Worm (Caenorhabditis elegans) whole organism, L2 larva: ENCODE measurements around the gene R05G9.1.
A peak's percentile ranks its signal among the peaks of the same experiment; 100 is the strongest.

Experiments
- C34F6.9 ChIP-seq: fragments of 150-350 bp; optimal IDR thresholded peaks from 2 replicates; lab custom pipeline; 2014; ENCODE audit warnings: missing biosample characterization, missing genetic modification characterization
- F13H6.1 ChIP-seq: sonication (generic microtip); optimal IDR thresholded peaks from 2 replicates; lab custom pipeline; 2016; ENCODE audit warnings: missing genetic modification characterization, missing compliant biosample characterization
- R02D3.7 ChIP-seq: fragments of 150-350 bp; optimal IDR thresholded peaks from 2 replicates; lab custom pipeline; 2014; ENCODE audit warnings: missing biosample characterization, missing genetic modification characterization
- Y55F3AM.14 ChIP-seq: fragments of 200-800 bp; sonication (Bioruptor generic); optimal IDR thresholded peaks from 2 replicates; lab custom pipeline; 2018; ENCODE audit warnings: mild to moderate bottlenecking, missing genetic modification characterization, missing compliant biosample characterization
- ZK546.5 ChIP-seq: sonication (generic microtip); optimal IDR thresholded peaks from 2 replicates; lab custom pipeline; 2017; ENCODE audit warnings: missing biosample characterization, missing genetic modification characterization
- alr-1 ChIP-seq: fragments of 150-350 bp; optimal IDR thresholded peaks from 2 replicates; lab custom pipeline; 2014; ENCODE audit warnings: missing biosample characterization, missing genetic modification characterization
- aly-2 ChIP-seq: fragments of 150-350 bp; optimal IDR thresholded peaks from 2 replicates; lab custom pipeline; 2014; ENCODE audit warnings: missing biosample characterization, missing genetic modification characterization
- ama-1 ChIP-seq: fragments of 150-350 bp; optimal IDR thresholded peaks from 2 replicates; lab custom pipeline; 2018; ENCODE audit warnings: inconsistent platforms
- blmp-1 ChIP-seq: sonication (generic microtip); optimal IDR thresholded peaks from 2 replicates; lab custom pipeline; 2017; ENCODE audit warnings: missing genetic modification characterization, mild to moderate bottlenecking, missing compliant biosample characterization, antibody characterized with exemption, moderate library complexity; ENCODE audit not compliant: insufficient read depth
- ceh-16 ChIP-seq: fragments of 150-350 bp; optimal IDR thresholded peaks from 2 replicates; lab custom pipeline; 2014; ENCODE audit warnings: missing biosample characterization, missing genetic modification characterization
- ceh-82 ChIP-seq: fragments of 150-350 bp; optimal IDR thresholded peaks from 2 replicates; lab custom pipeline; 2014; ENCODE audit warnings: missing biosample characterization, missing genetic modification characterization
- crh-2 ChIP-seq: sonication (generic microtip); optimal IDR thresholded peaks from 2 replicates; lab custom pipeline; 2017; ENCODE audit warnings: missing biosample characterization, missing genetic modification characterization
- dmd-4 ChIP-seq: sonication (generic microtip); optimal IDR thresholded peaks from 2 replicates; lab custom pipeline; 2017; ENCODE audit warnings: missing biosample characterization, missing genetic modification characterization
- egl-27 ChIP-seq: sonication (generic microtip); optimal IDR thresholded peaks from 3 replicates; lab custom pipeline; 2017; ENCODE audit warnings: missing biosample characterization, missing genetic modification reagents, missing genetic modification characterization
- elt-1 ChIP-seq: fragments of 150-350 bp; optimal IDR thresholded peaks from 2 replicates; lab custom pipeline; 2014; ENCODE audit warnings: missing biosample characterization, missing genetic modification characterization
- elt-3 ChIP-seq: sonication (generic microtip); optimal IDR thresholded peaks from 2 replicates; lab custom pipeline; 2017; ENCODE audit warnings: missing biosample characterization, missing genetic modification characterization
- fos-1 ChIP-seq: fragments of 150-350 bp; optimal IDR thresholded peaks from 2 replicates; lab custom pipeline; 2014; ENCODE audit warnings: missing biosample characterization, missing genetic modification characterization
- gmeb-1 ChIP-seq: fragments of 150-350 bp; optimal IDR thresholded peaks from 2 replicates; lab custom pipeline; 2014; ENCODE audit warnings: missing biosample characterization, missing genetic modification characterization
- lin-11 ChIP-seq: fragments of 150-350 bp; sonication (generic microtip); optimal IDR thresholded peaks from 2 replicates; lab custom pipeline; 2014; ENCODE audit warnings: missing biosample characterization, missing genetic modification characterization, inconsistent platforms, mixed read lengths
- lin-13 ChIP-seq: fragments of 150-350 bp; optimal IDR thresholded peaks from 2 replicates; lab custom pipeline; 2014; ENCODE audit warnings: missing biosample characterization, missing genetic modification reagents, missing genetic modification characterization
- lin-39 ChIP-seq: fragments of 150-350 bp; optimal IDR thresholded peaks from 2 replicates; lab custom pipeline; 2014; ENCODE audit warnings: missing biosample characterization, missing genetic modification reagents, missing genetic modification characterization
- lsy-2 ChIP-seq, 2 experiments: fragments of 150-350 bp in 1 of 2; sonication (generic microtip) in 1 of 2; optimal IDR thresholded peaks; 2 replicates each; lab custom pipeline; 2014 to 2017; ENCODE audit warnings: missing biosample characterization in 2 of 2, missing genetic modification characterization in 2 of 2
- mab-5 ChIP-seq: fragments of 150-350 bp; optimal IDR thresholded peaks from 2 replicates; lab custom pipeline; 2014; ENCODE audit warnings: missing biosample characterization, missing genetic modification characterization
- mbf-1 ChIP-seq: sonication (generic microtip); optimal IDR thresholded peaks from 2 replicates; lab custom pipeline; 2017; ENCODE audit warnings: missing biosample characterization, missing genetic modification characterization
- mdl-1 ChIP-seq, 2 experiments: fragments of 150-350 bp in 1 of 2; sonication (generic microtip) in 1 of 2; optimal IDR thresholded peaks; 2 replicates each; lab custom pipeline; 2017; ENCODE audit warnings: missing biosample characterization in 2 of 2, missing genetic modification characterization in 2 of 2
- nhr-10 ChIP-seq: sonication (generic microtip); optimal IDR thresholded peaks from 2 replicates; lab custom pipeline; 2017; ENCODE audit warnings: missing biosample characterization, missing genetic modification characterization
- nhr-11 ChIP-seq: fragments of 150-350 bp; optimal IDR thresholded peaks from 2 replicates; lab custom pipeline; 2014; ENCODE audit warnings: missing biosample characterization, missing genetic modification characterization
- nhr-12 ChIP-seq: fragments of 150-350 bp; optimal IDR thresholded peaks from 2 replicates; lab custom pipeline; 2014; ENCODE audit warnings: missing biosample characterization, missing genetic modification characterization
- nhr-129 ChIP-seq: fragments of 150-350 bp; optimal IDR thresholded peaks from 2 replicates; lab custom pipeline; 2014; ENCODE audit warnings: missing biosample characterization, missing genetic modification characterization
- nhr-21 ChIP-seq: fragments of 150-350 bp; optimal IDR thresholded peaks from 2 replicates; lab custom pipeline; 2014; ENCODE audit warnings: missing biosample characterization, missing genetic modification characterization
- nhr-23 ChIP-seq: fragments of 150-350 bp; optimal IDR thresholded peaks from 2 replicates; lab custom pipeline; 2014; ENCODE audit warnings: missing biosample characterization, missing genetic modification reagents, missing genetic modification characterization
- nhr-237 ChIP-seq: fragments of 150-350 bp; optimal IDR thresholded peaks from 2 replicates; lab custom pipeline; 2014; ENCODE audit warnings: missing biosample characterization, missing genetic modification characterization
- nhr-25 ChIP-seq: fragments of 150-350 bp; sonication (generic microtip); optimal IDR thresholded peaks from 3 replicates; lab custom pipeline; 2014; ENCODE audit warnings: missing biosample characterization, missing genetic modification characterization
- nhr-6 ChIP-seq: fragments of 150-350 bp; optimal IDR thresholded peaks from 2 replicates; lab custom pipeline; 2014; ENCODE audit warnings: missing biosample characterization, missing genetic modification characterization
- nhr-77 ChIP-seq: fragments of 150-350 bp; optimal IDR thresholded peaks from 2 replicates; lab custom pipeline; 2014; ENCODE audit warnings: missing biosample characterization, missing genetic modification characterization
- peb-1 ChIP-seq: fragments of 150-350 bp; optimal IDR thresholded peaks from 2 replicates; lab custom pipeline; 2014; ENCODE audit warnings: missing biosample characterization, missing genetic modification characterization
- sem-4 ChIP-seq: fragments of 150-350 bp; optimal IDR thresholded peaks from 2 replicates; lab custom pipeline; 2014; ENCODE audit warnings: missing biosample characterization, missing genetic modification reagents, missing genetic modification characterization
- skn-1 ChIP-seq: sonication (generic microtip); optimal IDR thresholded peaks from 2 replicates; lab custom pipeline; 2017; ENCODE audit warnings: missing biosample characterization, missing genetic modification characterization
- sma-3 ChIP-seq: sonication (generic microtip); optimal IDR thresholded peaks from 2 replicates; lab custom pipeline; 2016; ENCODE audit warnings: missing genetic modification reagents, missing genetic modification characterization, missing compliant biosample characterization
- sma-9 ChIP-seq, 2 experiments: fragments of 150-350 bp in 1 of 2; sonication (generic microtip) in 1 of 2; optimal IDR thresholded peaks; 2 replicates each; lab custom pipeline; 2014 to 2016; ENCODE audit warnings: missing genetic modification characterization in 2 of 2, mild to moderate bottlenecking in 1 of 2, missing biosample characterization in 1 of 2, missing compliant biosample characterization in 1 of 2, missing genetic modification reagents in 1 of 2, moderate library complexity in 1 of 2
- snpc-4 ChIP-seq: fragments of 150-350 bp; optimal IDR thresholded peaks from 2 replicates; lab custom pipeline; 2014; ENCODE audit warnings: missing biosample characterization, missing genetic modification characterization
- unc-39 ChIP-seq: fragments of 150-350 bp; optimal IDR thresholded peaks from 2 replicates; lab custom pipeline; 2014; ENCODE audit warnings: missing biosample characterization, missing genetic modification characterization
- unc-55 ChIP-seq: fragments of 150-350 bp; sonication (generic microtip); optimal IDR thresholded peaks from 3 replicates; lab custom pipeline; 2014; ENCODE audit warnings: missing biosample characterization, missing genetic modification reagents, missing genetic modification characterization
- unc-62 ChIP-seq: fragments of 150-350 bp; optimal IDR thresholded peaks from 2 replicates; lab custom pipeline; 2014; ENCODE audit warnings: missing biosample characterization, missing genetic modification reagents, missing genetic modification characterization
- zag-1 ChIP-seq: fragments of 150-350 bp; optimal IDR thresholded peaks from 2 replicates; lab custom pipeline; 2014; ENCODE audit warnings: missing biosample characterization, missing genetic modification characterization
- ztf-1 ChIP-seq: fragments of 200-800 bp; sonication (Bioruptor generic); conservative IDR thresholded peaks from 2 replicates; pipeline ENCODE4 v1.3.6; 2022; ENCODE audit warnings: missing genetic modification characterization, missing compliant biosample characterization
- ztf-11 ChIP-seq: sonication (generic microtip); optimal IDR thresholded peaks from 2 replicates; lab custom pipeline; 2017; ENCODE audit warnings: missing biosample characterization, missing genetic modification characterization
- ztf-4 ChIP-seq: fragments of 150-350 bp; optimal IDR thresholded peaks from 2 replicates; lab custom pipeline; 2014; ENCODE audit warnings: missing biosample characterization, missing genetic modification characterization

The R05G9.1 gene

ce11 chrII:6531940-6532339 lies 29.0 kb downstream of the R05G9.1 start, which contains the start of gene abcx-1:
Gene abcx-1, plus strand, starts transcription at chrII:6532163.
- TF ChIP-seq zag-1 (no peak), ZK546.5 (tag; lab: Kevin White, UChicago) (no peak), nhr-11 (tag; lab: Kevin White, UChicago) (no peak)

- TF ChIP-seq snpc-4 (no peak), dmd-4 (tag; lab: Kevin White, UChicago) (no peak), R02D3.7 (tag; lab: Kevin White, UChicago) (no peak), gmeb-1 (tag; lab: Kevin White, UChicago) (peak; percentile 90), skn-1 (tag; lab: Kevin White, UChicago) (no peak), nhr-77 (tag; lab: Kevin White, UChicago) (no peak), ztf-1 (GFP tag; lab: Robert Waterston, UW) (no peak), fos-1 (tag; lab: Kevin White, UChicago) (no peak), ZK546.5 (tag; lab: Kevin White, UChicago) (no peak), crh-2 (peak; percentile 44), mdl-1 (tag; optimal IDR thresholded peaks at IDR 0.05; lab: Kevin White, UChicago) (no peak), C34F6.9 (peak; percentile 64), F13H6.1 (tag; lab: Kevin White, UChicago) (peak; percentile 5), ama-1 (no peak), nhr-10 (tag; lab: Kevin White, UChicago) (no peak), mbf-1 (tag; lab: Kevin White, UChicago) (no peak), lin-39 (tag; lab: Kevin White, UChicago) (no peak), unc-55 (peak; percentile 87), nhr-12 (tag; lab: Kevin White, UChicago) (no peak), egl-27 (tag; lab: Kevin White, UChicago) (no peak), nhr-237 (tag; lab: Kevin White, UChicago) (no peak), ceh-16 (tag; lab: Kevin White, UChicago) (no peak), blmp-1 (no peak), nhr-129 (peak; percentile 61), nhr-6 (tag; lab: Kevin White, UChicago) (no peak), unc-62 (GFP tag; lab: Kevin White, UChicago) (no peak), peb-1 (tag; lab: Kevin White, UChicago) (no peak), elt-3 (tag; lab: Kevin White, UChicago) (no peak), lsy-2 (tag; optimal IDR thresholded peaks at IDR 0.05; lab: Kevin White, UChicago) (peak in 1 of 2 experiments; percentile 81), lin-11 (tag; lab: Kevin White, UChicago) (no peak), lin-13 (GFP tag; lab: Kevin White, UChicago) (peak; percentile 44), ztf-11 (tag; lab: Kevin White, UChicago) (no peak), nhr-25 (tag; lab: Kevin White, UChicago) (no peak), alr-1 (tag; lab: Kevin White, UChicago) (no peak), aly-2 (no peak), elt-1 (tag; lab: Kevin White, UChicago) (no peak), nhr-21 (tag; lab: Kevin White, UChicago) (no peak), ztf-4 (tag; lab: Kevin White, UChicago) (no peak), zag-1 (no peak), unc-39 (no peak), nhr-23 (no peak), sma-3 (GFP tag; lab: Kevin White, UChicago) (peak; percentile 55), mab-5 (tag; lab: Kevin White, UChicago) (peak; percentile 13), nhr-11 (tag; lab: Kevin White, UChicago) (no peak), sma-9 (GFP tag; optimal IDR thresholded peaks at IDR 0.05; lab: Kevin White, UChicago) (peak; percentile 30), sma-9 (tag; optimal IDR thresholded peaks at IDR 0.05; lab: Kevin White, UChicago) (no peak), ceh-82 (tag; lab: Kevin White, UChicago) (no peak), sem-4 (tag; lab: Kevin White, UChicago) (no peak), Y55F3AM.14 (no peak)
Measured at ce11 chrII:6535957-6536424, 33.0 kb downstream of the R05G9.1 start, which contains the start of gene utp-20. Gene utp-20, plus strand, starts transcription at chrII:6536374.
